Worm (Caenorhabditis elegans) whole organism, mixed stage, embryonic: ENCODE measurements around the gene nhr-63.

Experiments
- flh-1 ChIP-seq: fragments of 200-800 bp; sonication (Bioruptor generic); optimal IDR thresholded peaks from 2 replicates; lab custom pipeline; 2018; ENCODE audit warnings: mild to moderate bottlenecking, missing genetic modification characterization, moderate library complexity, missing compliant biosample characterization
- lin-13 ChIP-seq: fragments of 150-350 bp; optimal IDR thresholded peaks from 2 replicates; lab custom pipeline; 2014; ENCODE audit warnings: missing biosample characterization, missing genetic modification characterization
- nhr-237 ChIP-seq: fragments of 150-350 bp; optimal IDR thresholded peaks from 2 replicates; lab custom pipeline; 2014; ENCODE audit warnings: missing biosample characterization, missing genetic modification characterization

- TF ChIP-seq flh-1 (GFP tag; lab: Kevin White, UChicago) = no peak
- no peak for TF ChIP-seq lin-13 (tag; lab: Kevin White, UChicago)
- TF ChIP-seq nhr-237 (tag; lab: Kevin White, UChicago) = no peak
Measured at ce11 chrV:16022600-16022999, 20.2 kb downstream of the nhr-63 start.
